Worm (Caenorhabditis elegans) whole organism, late embryonic: ENCODE measurements around the gene C33H5.13.

ENCODE experiments used
- F13H6.1 ChIP-seq: sonication (generic microtip); optimal IDR thresholded peaks from 2 replicates; lab custom pipeline; 2016; ENCODE audit warnings: missing genetic modification characterization, missing compliant biosample characterization
- K02D7.2 ChIP-seq: sonication (generic microtip); optimal IDR thresholded peaks from 2 replicates; lab custom pipeline; 2017; ENCODE audit warnings: mild to moderate bottlenecking, missing genetic modification characterization, missing compliant biosample characterization
- K09A11.1 ChIP-seq: sonication (generic microtip); optimal IDR thresholded peaks from 2 replicates; lab custom pipeline; 2017; ENCODE audit warnings: antibody characterized with exemption, mild to moderate bottlenecking, missing genetic modification characterization, missing compliant biosample characterization; ENCODE audit not compliant: insufficient read depth
- T23F11.4 ChIP-seq: fragments of 200-800 bp; sonication (Bioruptor generic); optimal IDR thresholded peaks from 2 replicates; lab custom pipeline; 2018; ENCODE audit warnings: mild to moderate bottlenecking, missing genetic modification characterization, missing compliant biosample characterization
- ahr-1 ChIP-seq: sonication (generic microtip); optimal IDR thresholded peaks from 2 replicates; lab custom pipeline; 2016; ENCODE audit warnings: missing genetic modification characterization, missing compliant biosample characterization
- ceh-18 ChIP-seq: sonication (generic microtip); optimal IDR thresholded peaks from 2 replicates; lab custom pipeline; 2016; ENCODE audit warnings: missing genetic modification characterization, missing compliant biosample characterization
- ceh-19 ChIP-seq: fragments of 200-800 bp; sonication (Bioruptor generic); optimal IDR thresholded peaks from 2 replicates; lab custom pipeline; 2018; ENCODE audit warnings: mild to moderate bottlenecking, missing genetic modification characterization, missing compliant biosample characterization
- ceh-2 ChIP-seq: sonication (generic microtip); optimal IDR thresholded peaks from 2 replicates; lab custom pipeline; 2016; ENCODE audit warnings: missing genotype, missing genetic modification characterization, missing compliant biosample characterization
- ceh-30 ChIP-seq: fragments of 150-350 bp; optimal IDR thresholded peaks from 2 replicates; lab custom pipeline; 2014; ENCODE audit warnings: missing biosample characterization, missing genetic modification characterization
- ceh-31 ChIP-seq: sonication (generic microtip); optimal IDR thresholded peaks from 2 replicates; lab custom pipeline; 2016; ENCODE audit warnings: missing genetic modification characterization, missing compliant biosample characterization
- ceh-6 ChIP-seq: fragments of 200-800 bp; sonication (Bioruptor generic); optimal IDR thresholded peaks from 2 replicates; lab custom pipeline; 2018; ENCODE audit warnings: mild to moderate bottlenecking, missing genetic modification characterization, missing compliant biosample characterization
- che-1 ChIP-seq: sonication (generic microtip); optimal IDR thresholded peaks from 2 replicates; lab custom pipeline; 2016; ENCODE audit warnings: mild to moderate bottlenecking, missing genetic modification characterization, missing compliant biosample characterization
- elt-2 ChIP-seq: sonication (generic microtip); optimal IDR thresholded peaks from 2 replicates; lab custom pipeline; 2016; ENCODE audit warnings: missing genetic modification reagents, missing genetic modification characterization, missing compliant biosample characterization
- elt-4 ChIP-seq: sonication (generic microtip); optimal IDR thresholded peaks from 2 replicates; lab custom pipeline; 2016; ENCODE audit warnings: missing genetic modification characterization, missing compliant biosample characterization
- eyg-1 ChIP-seq: sonication (generic microtip); optimal IDR thresholded peaks from 2 replicates; lab custom pipeline; 2016; ENCODE audit warnings: missing genotype, missing genetic modification characterization, missing compliant biosample characterization
- fkh-6 ChIP-seq: sonication (generic microtip); optimal IDR thresholded peaks from 2 replicates; lab custom pipeline; 2016; ENCODE audit warnings: missing genetic modification characterization, missing compliant biosample characterization
- gmeb-2 ChIP-seq: sonication (generic microtip); optimal IDR thresholded peaks from 2 replicates; lab custom pipeline; 2016; ENCODE audit warnings: missing genetic modification characterization, inconsistent platforms, missing compliant biosample characterization
- hlh-13 ChIP-seq: fragments of 200-800 bp; sonication (Bioruptor generic); optimal IDR thresholded peaks from 2 replicates; lab custom pipeline; 2018; ENCODE audit warnings: mild to moderate bottlenecking, missing genetic modification characterization, missing compliant biosample characterization
- hlh-15 ChIP-seq: sonication (generic microtip); optimal IDR thresholded peaks from 2 replicates; lab custom pipeline; 2016; ENCODE audit warnings: missing genetic modification characterization, missing compliant biosample characterization
- hlh-30 ChIP-seq: sonication (generic microtip); optimal IDR thresholded peaks from 2 replicates; lab custom pipeline; 2017; ENCODE audit warnings: antibody characterized with exemption, missing genetic modification characterization, missing compliant biosample characterization; ENCODE audit not compliant: insufficient read depth
- hlh-6 ChIP-seq: sonication (generic microtip); optimal IDR thresholded peaks from 2 replicates; lab custom pipeline; 2016; ENCODE audit warnings: missing genotype, missing genetic modification characterization, missing compliant biosample characterization
- hlh-8 ChIP-seq: sonication (generic microtip); optimal IDR thresholded peaks from 2 replicates; lab custom pipeline; 2016; ENCODE audit warnings: missing genotype, missing genetic modification characterization, missing compliant biosample characterization
- lim-6 ChIP-seq: sonication (generic microtip); optimal IDR thresholded peaks from 2 replicates; lab custom pipeline; 2016; ENCODE audit warnings: missing genetic modification characterization, missing compliant biosample characterization
- madf-2 ChIP-seq: sonication (generic microtip); optimal IDR thresholded peaks from 2 replicates; lab custom pipeline; 2017; ENCODE audit warnings: missing genetic modification characterization, missing compliant biosample characterization
- nfya-1 ChIP-seq: sonication (generic microtip); optimal IDR thresholded peaks from 2 replicates; lab custom pipeline; 2017; ENCODE audit warnings: missing genetic modification characterization, mild to moderate bottlenecking, missing compliant biosample characterization, antibody characterized with exemption, moderate library complexity
- odd-2 ChIP-seq: sonication (generic microtip); optimal IDR thresholded peaks from 2 replicates; lab custom pipeline; 2017; ENCODE audit warnings: antibody characterized with exemption, mild to moderate bottlenecking, missing genetic modification characterization, missing compliant biosample characterization
- pat-9 ChIP-seq: fragments of 200-800 bp; sonication (Bioruptor generic); optimal IDR thresholded peaks from 2 replicates; lab custom pipeline; 2018; ENCODE audit warnings: mild to moderate bottlenecking, missing genetic modification characterization, moderate library complexity, missing compliant biosample characterization
- pax-1 ChIP-seq: fragments of 150-350 bp; optimal IDR thresholded peaks from 2 replicates; lab custom pipeline; 2014; ENCODE audit warnings: missing biosample characterization, missing genetic modification characterization
- pha-2 ChIP-seq: sonication (generic microtip); optimal IDR thresholded peaks from 2 replicates; lab custom pipeline; 2017; ENCODE audit warnings: mild to moderate bottlenecking, missing genetic modification characterization, missing compliant biosample characterization
- pros-1 ChIP-seq: fragments of 150-350 bp; optimal IDR thresholded peaks from 2 replicates; lab custom pipeline; 2014; ENCODE audit warnings: missing biosample characterization, missing genetic modification reagents, missing genetic modification characterization
- sdc-2 ChIP-seq: sonication (generic microtip); optimal IDR thresholded peaks from 2 replicates; lab custom pipeline; 2016; ENCODE audit warnings: missing genotype, missing genetic modification characterization, missing compliant biosample characterization
- sox-4 ChIP-seq: sonication (generic microtip); optimal IDR thresholded peaks from 2 replicates; lab custom pipeline; 2017; ENCODE audit warnings: mild to moderate bottlenecking, missing genetic modification characterization, inconsistent platforms, missing compliant biosample characterization
- syd-9 ChIP-seq: sonication (generic microtip); optimal IDR thresholded peaks from 2 replicates; lab custom pipeline; 2016; ENCODE audit warnings: mild to moderate bottlenecking, missing genetic modification characterization, moderate library complexity, missing compliant biosample characterization
- ttx-3 ChIP-seq: sonication (generic microtip); optimal IDR thresholded peaks from 2 replicates; lab custom pipeline; 2016; ENCODE audit warnings: missing genetic modification reagents, missing genetic modification characterization, missing compliant biosample characterization
- zip-5 ChIP-seq: sonication (generic microtip); optimal IDR thresholded peaks from 2 replicates; lab custom pipeline; 2016; ENCODE audit warnings: missing genetic modification characterization, missing compliant biosample characterization

C33H5.13 gene

ce11 chrIV:7775725-7776124 is 16.3 kb downstream of the C33H5.13 start, which contains the start of gene swd-2.1:
Gene swd-2.1, plus strand, starts transcription at chrIV:7776025.
- no peak for TF ChIP-seq elt-2 (tag; lab: Kevin White, UChicago)
- TF ChIP-seq T23F11.4: no peak
- no peak for TF ChIP-seq hlh-8 (tag; lab: Kevin White, UChicago)
- TF ChIP-seq sox-4 (tag; lab: Kevin White, UChicago): no peak
- TF ChIP-seq F13H6.1 (tag; lab: Kevin White, UChicago): no peak
- TF ChIP-seq hlh-15: no peak
- TF ChIP-seq K02D7.2: no peak
- no peak for TF ChIP-seq gmeb-2 (tag; lab: Kevin White, UChicago)
- TF ChIP-seq lim-6 (tag; lab: Kevin White, UChicago): no peak
- no peak for TF ChIP-seq ceh-18
- no peak for TF ChIP-seq elt-4 (tag; lab: Kevin White, UChicago)
- no peak for TF ChIP-seq eyg-1 (tag; lab: Kevin White, UChicago)
- no peak for TF ChIP-seq fkh-6 (tag; lab: Kevin White, UChicago)
- no peak for TF ChIP-seq hlh-13 (GFP tag; lab: Kevin White, UChicago)
- TF ChIP-seq hlh-30 (tag; lab: Kevin White, UChicago): no peak
- no peak for TF ChIP-seq ceh-2
- no peak for TF ChIP-seq ceh-19 (GFP tag; lab: Kevin White, UChicago)
- no peak for TF ChIP-seq che-1
- TF ChIP-seq ceh-30 (tag; lab: Kevin White, UChicago): no peak
- no peak for TF ChIP-seq hlh-6 (tag; lab: Kevin White, UChicago)

ce11 chrIV:7774206-7774605 is 17.9 kb downstream of the C33H5.13 start, which contains the start of the genes hcf-1 and swd-2.2:
Gene hcf-1, minus strand, starts transcription at chrIV:7774275.
Gene swd-2.2, plus strand, starts transcription at chrIV:7774411.
- TF ChIP-seq hlh-6 (tag; lab: Kevin White, UChicago): no peak
- no peak for TF ChIP-seq sdc-2 (tag; lab: Kevin White, UChicago)
- peak; percentile 18 for TF ChIP-seq nfya-1 (tag; lab: Kevin White, UChicago)
- TF ChIP-seq madf-2 (tag; lab: Kevin White, UChicago): no peak

- TF ChIP-seq elt-2 (tag; lab: Kevin White, UChicago): no peak
- TF ChIP-seq K02D7.2: no peak
- no peak for TF ChIP-seq pha-2 (tag; lab: Kevin White, UChicago)
- TF ChIP-seq hlh-15: no peak
- no peak for TF ChIP-seq ahr-1 (tag; lab: Kevin White, UChicago)
- no peak for TF ChIP-seq hlh-6 (tag; lab: Kevin White, UChicago)
- TF ChIP-seq pat-9: no peak
- no peak for TF ChIP-seq pros-1
- no peak for TF ChIP-seq ttx-3 (tag; lab: Kevin White, UChicago)
- no peak for TF ChIP-seq odd-2 (tag; lab: Kevin White, UChicago)
- TF ChIP-seq ceh-31 (tag; lab: Kevin White, UChicago): no peak
- TF ChIP-seq zip-5 (tag; lab: Kevin White, UChicago): no peak
- TF ChIP-seq eyg-1 (tag; lab: Kevin White, UChicago): no peak
- no peak for TF ChIP-seq syd-9 (tag; lab: Kevin White, UChicago)
These were observed 21.9 kb downstream of the C33H5.13 start, which contains the start of gene rdl-1 for ce11 chrIV:7770162-7770561. Gene rdl-1, minus strand, starts transcription at chrIV:7770262.

- no peak for TF ChIP-seq ceh-6 (GFP tag; lab: Kevin White, UChicago)
- TF ChIP-seq ceh-18: no peak
- no peak for TF ChIP-seq ceh-30 (tag; lab: Kevin White, UChicago)
- TF ChIP-seq K09A11.1 (tag; lab: Kevin White, UChicago): no peak
- TF ChIP-seq pax-1 (tag; lab: Kevin White, UChicago): no peak
These were observed 27.7 kb downstream of the C33H5.13 start for ce11 chrIV:7764319-7764718.
